Worm (Caenorhabditis elegans) whole organism, L4 larva: Measurements from ENCODE around the gene cho-1.
A peak's percentile ranks its signal among the peaks of the same experiment; 100 is the strongest.

Source experiments
- F26F4.8 ChIP-seq: fragments of 200-800 bp; sonication (Bioruptor generic); conservative IDR thresholded peaks from 2 replicates; pipeline ENCODE4 v1.3.6; 2022; ENCODE audit warnings: missing genetic modification characterization, missing compliant biosample characterization
- F37D6.2 ChIP-seq: sonication (generic microtip); optimal IDR thresholded peaks from 2 replicates; lab custom pipeline; 2016; ENCODE audit warnings: mild to moderate bottlenecking, missing genetic modification characterization, missing compliant biosample characterization
- F44E2.7 ChIP-seq: fragments of 200-800 bp; sonication (Bioruptor generic); IDR thresholded peaks from 2 replicates; pipeline ENCODE4 v2.1.2; 2022; ENCODE audit warnings: missing genetic modification characterization, missing compliant biosample characterization
- F49E8.2 ChIP-seq: sonication (generic microtip); optimal IDR thresholded peaks from 2 replicates; lab custom pipeline; 2016; ENCODE audit warnings: missing compliant biosample characterization, mild to moderate bottlenecking, missing genetic modification characterization, borderline replicate concordance
- R02D3.7 ChIP-seq: fragments of 150-350 bp; sonication (generic microtip); optimal IDR thresholded peaks from 3 replicates; lab custom pipeline; 2014; ENCODE audit warnings: missing biosample characterization, missing genetic modification characterization
- ZK337.2 ChIP-seq: fragments of 200-800 bp; sonication (Bioruptor generic); IDR thresholded peaks from 2 replicates; pipeline ENCODE4 v1.3.6; 2022; ENCODE audit warnings: missing genetic modification reagents, missing genetic modification characterization, missing compliant biosample characterization
- ZK546.5 ChIP-seq, 2 experiments: sonication (generic microtip); optimal IDR thresholded peaks; 2 replicates each; lab custom pipeline; 2017; ENCODE audit warnings: missing biosample characterization in 2 of 2, missing genetic modification characterization in 2 of 2
- attf-4 ChIP-seq: sonication (generic microtip); optimal IDR thresholded peaks from 3 replicates; lab custom pipeline; 2017; ENCODE audit warnings: missing biosample characterization, missing genetic modification characterization
- ceh-32 ChIP-seq: sonication (generic microtip); optimal IDR thresholded peaks from 2 replicates; lab custom pipeline; 2016; ENCODE audit warnings: mild to moderate bottlenecking, missing genetic modification characterization, missing compliant biosample characterization; ENCODE audit not compliant: poor library complexity
- ceh-44 ChIP-seq: fragments of 200-800 bp; sonication (Bioruptor generic); IDR thresholded peaks from 2 replicates; pipeline ENCODE4 v1.3.6; 2022; ENCODE audit warnings: missing genetic modification reagents, missing genetic modification characterization, missing compliant biosample characterization
- ceh-62 ChIP-seq: sonication (generic microtip); optimal IDR thresholded peaks from 2 replicates; lab custom pipeline; 2017; ENCODE audit warnings: missing biosample characterization, missing genetic modification characterization
- ceh-82 ChIP-seq: sonication (generic microtip); optimal IDR thresholded peaks from 2 replicates; lab custom pipeline; 2017; ENCODE audit warnings: missing biosample characterization, missing genetic modification characterization
- daf-12 ChIP-seq: fragments of 150-350 bp; optimal IDR thresholded peaks from 2 replicates; lab custom pipeline; 2014; ENCODE audit warnings: missing biosample characterization, missing genetic modification reagents, missing genetic modification characterization
- daf-16 ChIP-seq, 3 experiments: sonication (generic microtip); optimal IDR thresholded peaks; 2 replicates each; lab custom pipeline; 2016 to 2017; ENCODE audit warnings: missing genetic modification characterization in 3 of 3, missing genetic modification reagents in 3 of 3, mild to moderate bottlenecking in 2 of 3, missing compliant biosample characterization in 2 of 3, missing biosample characterization in 1 of 3, moderate library complexity in 1 of 3
- dmd-9 ChIP-seq: fragments of 200-800 bp; sonication (Bioruptor generic); IDR thresholded peaks from 2 replicates; pipeline ENCODE4 v1.3.6; 2022; ENCODE audit warnings: missing genetic modification reagents, missing genetic modification characterization, missing compliant biosample characterization
- dve-1 ChIP-seq: sonication (generic microtip); optimal IDR thresholded peaks from 2 replicates; lab custom pipeline; 2017; ENCODE audit warnings: antibody characterized with exemption, mild to moderate bottlenecking, missing genetic modification characterization, missing compliant biosample characterization; ENCODE audit not compliant: insufficient read depth
- egl-27 ChIP-seq: sonication (generic microtip); optimal IDR thresholded peaks from 3 replicates; lab custom pipeline; 2017; ENCODE audit warnings: missing biosample characterization, missing genetic modification reagents, missing genetic modification characterization
- hif-1 ChIP-seq, 2 experiments: sonication (generic microtip); optimal IDR thresholded peaks; 2 replicates each; lab custom pipeline; 2016 to 2017; ENCODE audit warnings: missing compliant biosample characterization in 2 of 2, missing genetic modification characterization in 2 of 2, missing genetic modification reagents in 2 of 2, missing genotype in 2 of 2, mild to moderate bottlenecking in 1 of 2
- jun-1 ChIP-seq: fragments of 150-350 bp; optimal IDR thresholded peaks from 2 replicates; lab custom pipeline; 2014; ENCODE audit warnings: missing biosample characterization, missing genetic modification reagents, missing genetic modification characterization
- lin-1 ChIP-seq: fragments of 200-800 bp; sonication (Bioruptor generic); IDR thresholded peaks from 2 replicates; pipeline ENCODE4 v1.3.6; 2022; ENCODE audit warnings: missing genetic modification reagents, missing genetic modification characterization, missing compliant biosample characterization
- lin-15B ChIP-seq: fragments of 150-350 bp; sonication (generic microtip); optimal IDR thresholded peaks from 3 replicates; lab custom pipeline; 2014; ENCODE audit warnings: missing biosample characterization, missing genetic modification characterization
- lin-39 ChIP-seq: fragments of 150-350 bp; optimal IDR thresholded peaks from 2 replicates; lab custom pipeline; 2014; ENCODE audit warnings: missing biosample characterization, missing genetic modification reagents, missing genetic modification characterization
- lir-3 ChIP-seq: sonication (generic microtip); optimal IDR thresholded peaks from 2 replicates; lab custom pipeline; 2016; ENCODE audit warnings: mild to moderate bottlenecking, missing genetic modification characterization, missing compliant biosample characterization
- lsy-2 ChIP-seq, 2 experiments: fragments of 150-350 bp in 1 of 2; sonication (generic microtip) in 1 of 2; optimal IDR thresholded peaks; 2 replicates each; lab custom pipeline; 2014 to 2017; ENCODE audit warnings: missing biosample characterization in 2 of 2, missing genetic modification characterization in 2 of 2
- madf-5 ChIP-seq, 2 experiments: fragments of 200-800 bp; sonication (Bioruptor generic); IDR thresholded peaks; 2 replicates each; pipeline ENCODE4 v1.3.6; 2022; ENCODE audit warnings: missing compliant biosample characterization in 2 of 2, missing genetic modification characterization in 2 of 2
- mdl-1 ChIP-seq, 2 experiments: fragments of 150-350 bp in 1 of 2; sonication (generic microtip) in 1 of 2; optimal IDR thresholded peaks; 2 replicates each; lab custom pipeline; 2014 to 2017; ENCODE audit warnings: missing biosample characterization in 2 of 2, missing genetic modification characterization in 2 of 2
- mxl-2 ChIP-seq: fragments of 200-800 bp; sonication (Bioruptor generic); conservative IDR thresholded peaks from 2 replicates; pipeline ENCODE4 v1.3.6; 2022; ENCODE audit warnings: missing genetic modification reagents, missing genetic modification characterization, missing compliant biosample characterization
- nhr-10 ChIP-seq: fragments of 150-350 bp; optimal IDR thresholded peaks from 2 replicates; lab custom pipeline; 2014; ENCODE audit warnings: missing biosample characterization, missing genetic modification characterization
- nhr-237 ChIP-seq: sonication (generic microtip); optimal IDR thresholded peaks from 2 replicates; lab custom pipeline; 2017; ENCODE audit warnings: missing biosample characterization, missing genetic modification characterization
- nhr-25 ChIP-seq: sonication (generic microtip); optimal IDR thresholded peaks from 2 replicates; lab custom pipeline; 2017; ENCODE audit warnings: missing genetic modification characterization, mild to moderate bottlenecking, missing compliant biosample characterization, antibody characterized with exemption, moderate library complexity, borderline replicate concordance; ENCODE audit not compliant: insufficient read depth
- nhr-28 ChIP-seq: fragments of 150-350 bp; optimal IDR thresholded peaks from 2 replicates; lab custom pipeline; 2014; ENCODE audit warnings: missing biosample characterization, missing genetic modification characterization
- nhr-76 ChIP-seq: fragments of 150-350 bp; optimal IDR thresholded peaks from 2 replicates; lab custom pipeline; 2014; ENCODE audit warnings: missing biosample characterization, missing genetic modification characterization
- pha-4 ChIP-seq, 2 experiments: fragments of 150-350 bp in 1 of 2; fragments of 200-800 bp in 1 of 2; sonication (Bioruptor generic) in 1 of 2; IDR thresholded peaks in 1 of 2; optimal IDR thresholded peaks in 1 of 2; 2 replicates each; pipeline versions ENCODE4 v1.3.6 to Lab custom; 2014 to 2022; ENCODE audit warnings: missing genetic modification characterization in 2 of 2, missing genetic modification reagents in 2 of 2, missing biosample characterization in 1 of 2, missing compliant biosample characterization in 1 of 2
- unc-39 ChIP-seq: sonication (generic microtip); optimal IDR thresholded peaks from 2 replicates; lab custom pipeline; 2017; ENCODE audit warnings: missing biosample characterization, missing genetic modification characterization
- unc-62 ChIP-seq, 3 experiments: fragments of 150-350 bp in 1 of 3; sonication (generic microtip); optimal IDR thresholded peaks in 2 of 3; peaks in 1 of 3; 1 replicate in 1 of 3; 2 replicates in 2 of 3; lab custom pipeline; 2014 to 2017; ENCODE audit warnings: missing biosample characterization in 3 of 3, missing genetic modification characterization in 3 of 3, missing genetic modification reagents in 3 of 3, missing genotype in 1 of 3
- zag-1 ChIP-seq: fragments of 150-350 bp; optimal IDR thresholded peaks from 2 replicates; lab custom pipeline; 2014; ENCODE audit warnings: missing biosample characterization, missing genetic modification characterization
- zfp-2 ChIP-seq: sonication (generic microtip); optimal IDR thresholded peaks from 2 replicates; lab custom pipeline; 2016; ENCODE audit warnings: mild to moderate bottlenecking, missing genetic modification characterization, missing compliant biosample characterization
- zip-11 ChIP-seq: fragments of 200-800 bp; sonication (Bioruptor generic); IDR thresholded peaks from 2 replicates; pipeline ENCODE4 v1.3.6; 2022; ENCODE audit warnings: missing genetic modification characterization, missing compliant biosample characterization
- zip-2 ChIP-seq: fragments of 150-350 bp; optimal IDR thresholded peaks from 2 replicates; lab custom pipeline; 2014; ENCODE audit warnings: missing biosample characterization, missing genetic modification characterization

cho-1 gene

ce11 chrIV:13253841-13254240 is 39.5 kb upstream of the cho-1 start, which contains the start of gene ttr-45 (continued):
- TF ChIP-seq nhr-237 (tag; lab: Kevin White, UChicago): no peak
- TF ChIP-seq nhr-76 (tag; lab: Kevin White, UChicago): no peak
- TF ChIP-seq ZK337.2: no peak
- no peak for TF ChIP-seq F26F4.8
- TF ChIP-seq zfp-2: no peak
- TF ChIP-seq ceh-32 (tag; lab: Kevin White, UChicago): no peak
- TF ChIP-seq mxl-2 (GFP tag; lab: Robert Waterston, UW): no peak
- peak in 1 of 2 experiments; percentile 45 for TF ChIP-seq lsy-2 (tag; optimal IDR thresholded peaks at IDR 0.05; lab: Kevin White, UChicago)
- peak; percentile 30 for TF ChIP-seq zip-2 (tag; lab: Kevin White, UChicago)
- TF ChIP-seq R02D3.7 (tag; lab: Kevin White, UChicago): no peak
- no peak for TF ChIP-seq attf-4
- TF ChIP-seq F37D6.2 (tag; lab: Kevin White, UChicago): no peak
- TF ChIP-seq jun-1 (tag; lab: Kevin White, UChicago): peak; percentile 34
- TF ChIP-seq F49E8.2 (tag; lab: Kevin White, UChicago): no peak
- peak; percentile 83 for TF ChIP-seq lin-1 (GFP tag; lab: Robert Waterston, UW)
- TF ChIP-seq lir-3 (tag; lab: Kevin White, UChicago): no peak
- TF ChIP-seq mdl-1 (tag; optimal IDR thresholded peaks at IDR 0.05; lab: Kevin White, UChicago): peak in 1 of 2 experiments; percentile 65
- TF ChIP-seq nhr-25 (tag; lab: Kevin White, UChicago): no peak
- no peak for TF ChIP-seq unc-39 (tag; lab: Kevin White, UChicago)
- TF ChIP-seq hif-1 (tag; optimal IDR thresholded peaks at IDR 0.05; lab: Kevin White, UChicago): peak in 1 of 2 experiments; percentile 43
- TF ChIP-seq pha-4 (GFP tag; IDR thresholded peaks at IDR 0.05; lab: Robert Waterston, UW): peak; percentile 66; the same call in 1 of the 2 replicates
- no peak for TF ChIP-seq pha-4 (tag; optimal IDR thresholded peaks at IDR 0.05; lab: Kevin White, UChicago)
- no peak for TF ChIP-seq zip-11
- TF ChIP-seq lin-15B (tag; lab: Kevin White, UChicago): no peak
- TF ChIP-seq ceh-44 (GFP tag; lab: Robert Waterston, UW): no peak
- TF ChIP-seq nhr-28 (tag; lab: Kevin White, UChicago): peak; percentile 93
- TF ChIP-seq dmd-9 (GFP tag; lab: Robert Waterston, UW): no peak
- TF ChIP-seq zag-1 (tag; lab: Kevin White, UChicago): no peak
- TF ChIP-seq daf-12 (tag; lab: Kevin White, UChicago): no peak
- no peak for TF ChIP-seq ZK546.5 (tag; optimal IDR thresholded peaks at IDR 0.05; lab: Kevin White, UChicago)
- TF ChIP-seq ceh-82 (tag; lab: Kevin White, UChicago): no peak
- peak; percentile 83 to 91 for TF ChIP-seq unc-62 (GFP tag; optimal IDR thresholded peaks at IDR 0.05 in 1 of 2; lab: Kevin White, UChicago)
- no peak for TF ChIP-seq unc-62 (tag; optimal IDR thresholded peaks at IDR 0.05; lab: Kevin White, UChicago)
- TF ChIP-seq ceh-62: no peak
- no peak for TF ChIP-seq egl-27

- no peak for TF ChIP-seq daf-16 (GFP tag; optimal IDR thresholded peaks at IDR 0.05; lab: Kevin White, UChicago)
- peak; percentile 32 for TF ChIP-seq daf-16 (tag; optimal IDR thresholded peaks at IDR 0.05; lab: Kevin White, UChicago)
- TF ChIP-seq dve-1 (tag; lab: Kevin White, UChicago): peak; percentile 29
- no peak for TF ChIP-seq nhr-237 (tag; lab: Kevin White, UChicago)
- TF ChIP-seq unc-62 (GFP tag; optimal IDR thresholded peaks at IDR 0.05 in 1 of 2; lab: Kevin White, UChicago): no peak
- TF ChIP-seq unc-62 (tag; optimal IDR thresholded peaks at IDR 0.05; lab: Kevin White, UChicago): no peak
- TF ChIP-seq madf-5 (GFP tag; IDR thresholded peaks at IDR 0.05; lab: Robert Waterston, UW): no peak
- TF ChIP-seq lin-39: no peak
- TF ChIP-seq F44E2.7 (GFP tag; lab: Robert Waterston, UW): no peak
- TF ChIP-seq nhr-10 (tag; lab: Kevin White, UChicago): no peak
- TF ChIP-seq, all 104 proteins: peak for 2
These were observed 37.8 kb upstream of the cho-1 start, which contains the start of gene ttr-51 for ce11 chrIV:13252211-13252610. TSS of gene ttr-51 (minus strand) at chrIV:13252311.
